Worm (Caenorhabditis elegans) whole organism, young adult: ENCODE measurements around the gene R06F6.12.

Experiments used
- B0035.1 ChIP-seq: sonication (generic microtip); optimal IDR thresholded peaks from 2 replicates; lab custom pipeline; 2016; ENCODE audit warnings: missing genetic modification characterization, mild to moderate bottlenecking, missing compliant biosample characterization, missing genotype, missing genetic modification reagents
- ama-1 ChIP-seq, 3 experiments: fragments of 150-350 bp in 1 of 3; sonication (generic microtip) in 2 of 3; optimal IDR thresholded peaks; 2 replicates each; lab custom pipeline; 2014 to 2018; ENCODE audit warnings: missing biosample characterization in 2 of 3, missing genetic modification characterization in 2 of 3, missing genetic modification reagents in 2 of 3
- athp-1 ChIP-seq: sonication (generic microtip); optimal IDR thresholded peaks from 2 replicates; lab custom pipeline; 2017; ENCODE audit warnings: mild to moderate bottlenecking, missing genetic modification characterization, missing compliant biosample characterization
- ceh-91 ChIP-seq: fragments of 200-800 bp; sonication (Bioruptor generic); IDR thresholded peaks from 2 replicates; pipeline ENCODE4 v1.3.6; 2022; ENCODE audit warnings: missing genetic modification reagents, missing genetic modification characterization, missing compliant biosample characterization
- die-1 ChIP-seq: sonication (generic microtip); optimal IDR thresholded peaks from 2 replicates; lab custom pipeline; 2016; ENCODE audit warnings: missing genotype, mild to moderate bottlenecking, missing genetic modification characterization, missing compliant biosample characterization
- let-607 ChIP-seq, 2 experiments: fragments of 200-800 bp in 1 of 2; sonication (Bioruptor generic) in 1 of 2; sonication (generic microtip) in 1 of 2; optimal IDR thresholded peaks; 2 replicates each; lab custom pipeline; 2016 to 2018; ENCODE audit warnings: mild to moderate bottlenecking in 2 of 2, missing compliant biosample characterization in 2 of 2, missing genetic modification characterization in 2 of 2, moderate library complexity in 2 of 2, missing genotype in 1 of 2
- snpc-4 ChIP-seq, 5 experiments: fragments of 150-350 bp in 1 of 5; sonication (generic microtip) in 4 of 5; optimal IDR thresholded peaks; 2 replicates each; lab custom pipeline; 2014 to 2018; ENCODE audit warnings: missing genetic modification characterization in 5 of 5, missing biosample characterization in 3 of 5, antibody characterized with exemption in 2 of 5, mild to moderate bottlenecking in 2 of 5, missing compliant biosample characterization in 2 of 5, missing genotype in 2 of 5, moderate library complexity in 2 of 5, missing genetic modification reagents in 1 of 5
- tbx-9 ChIP-seq: sonication (generic microtip); optimal IDR thresholded peaks from 2 replicates; lab custom pipeline; 2016; ENCODE audit warnings: borderline replicate concordance, missing genetic modification characterization, inconsistent platforms, missing compliant biosample characterization
- ztf-25 ChIP-seq: fragments of 200-800 bp; sonication (Bioruptor generic); IDR thresholded peaks from 2 replicates; pipeline ENCODE4 v1.3.6; 2022; ENCODE audit warnings: missing genetic modification reagents, missing genetic modification characterization, missing compliant biosample characterization
- ztf-6 ChIP-seq: fragments of 200-800 bp; sonication (Bioruptor generic); IDR thresholded peaks from 2 replicates; pipeline ENCODE4 v1.3.6; 2022; ENCODE audit warnings: missing genetic modification reagents, missing genetic modification characterization, missing compliant biosample characterization

DNA sequence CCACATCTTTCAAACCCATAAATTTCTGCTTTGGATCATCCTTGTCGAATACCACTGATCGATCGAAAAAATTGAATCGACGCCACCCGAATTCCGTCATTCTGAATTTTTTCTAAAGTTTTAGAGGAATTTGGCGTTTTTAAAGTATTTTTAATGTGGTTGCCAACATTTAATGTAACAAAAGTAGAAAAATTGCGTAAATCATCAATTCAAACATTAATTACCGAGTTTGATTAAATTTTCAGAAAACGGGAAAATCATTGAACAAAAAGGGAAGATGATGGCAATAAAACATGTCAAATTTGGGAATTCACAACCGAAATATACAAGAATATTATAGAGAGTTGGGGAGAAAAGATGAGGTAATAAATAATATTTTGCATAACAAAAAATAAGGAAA, 30.5 kb downstream of the R06F6.12 start, which contains the start of gene vps-11:
- no peak for TF ChIP-seq B0035.1 (tag; lab: Kevin White, UChicago)
- TF ChIP-seq tbx-9 (tag; lab: Kevin White, UChicago) = no peak
- no peak for TF ChIP-seq snpc-4 (GFP tag; optimal IDR thresholded peaks at IDR 0.05; lab: Kevin White, UChicago)
- no peak for TF ChIP-seq snpc-4 (tag; optimal IDR thresholded peaks at IDR 0.05; lab: Kevin White, UChicago)
- no peak for TF ChIP-seq ztf-25 (GFP tag; lab: Robert Waterston, UW)
- TF ChIP-seq athp-1 = no peak
- TF ChIP-seq ztf-6 (GFP tag; lab: Robert Waterston, UW) = no peak
- no peak for TF ChIP-seq ama-1 (optimal IDR thresholded peaks at IDR 0.05; lab: Kevin White, UChicago)
- TF ChIP-seq ama-1 (GFP tag; optimal IDR thresholded peaks at IDR 0.05; lab: Kevin White, UChicago) = no peak
- TF ChIP-seq ceh-91 (GFP tag; lab: Robert Waterston, UW) = no peak
- no peak for TF ChIP-seq die-1 (tag; lab: Kevin White, UChicago)
- no peak for TF ChIP-seq let-607 (tag; optimal IDR thresholded peaks at IDR 0.05; lab: Kevin White, UChicago)
